Fruit fly (Drosophila melanogaster): ENCODE measurements around the gene Srrm1.

Srrm1 gene

dm6 chr3L:13044335-13044814 is 7.8 kb downstream of the Srrm1 start, which contains the start of gene Syx13 (continued):
- no peak for TF ChIP-seq Atf-2 (GFP tag; optimal IDR thresholded peaks at IDR 0.05)
- no peak for TF ChIP-seq CG17912 (GFP tag; optimal IDR thresholded peaks at IDR 0.05)
- TF ChIP-seq GATAe (GFP tag; conservative IDR thresholded peaks at IDR 0.05), result no peak
- TF ChIP-seq sob (GFP tag; IDR thresholded peaks at IDR 0.05), result 0 out of 2 replicates have a peak, but pooled peaks have one; percentile 51
- no peak for TF ChIP-seq ERR (GFP tag; optimal IDR thresholded peaks at IDR 0.05)
- TF ChIP-seq Pdp1 (GFP tag; optimal IDR thresholded peaks at IDR 0.05), result peak in 1 of 2 experiments; percentile 8
- TF ChIP-seq CG2678 (tag; optimal IDR thresholded peaks at IDR 0.05), result peak; percentile 45
- TF ChIP-seq CG3065 (GFP tag; optimal IDR thresholded peaks at IDR 0.05), result no peak
- TF ChIP-seq CG4282 (GFP tag; optimal IDR thresholded peaks at IDR 0.05), result no peak
- no peak for TF ChIP-seq yki (optimal IDR thresholded peaks at IDR 0.05)
- TF ChIP-seq CG32532 (GFP tag; IDR thresholded peaks at IDR 0.05), result 0 out of 2 replicates have a peak, but pooled peaks have one; percentile 17
- no peak for TF ChIP-seq CG33213 (GFP tag; optimal IDR thresholded peaks at IDR 0.05)
- TF ChIP-seq CG2129 (GFP tag; IDR thresholded peaks at IDR 0.05; ENCODE audit: partially characterized antibody), result 0 out of 2 replicates have a peak, but pooled peaks have one; percentile 30
- no peak for TF ChIP-seq esg (GFP tag; conservative IDR thresholded peaks at IDR 0.05)
- peak; percentile 3 for TF ChIP-seq salm (tag; optimal IDR thresholded peaks at IDR 0.05)
- TF ChIP-seq run (tag; optimal IDR thresholded peaks at IDR 0.05), result no peak
- peak; percentile 72 for TF ChIP-seq tna (GFP tag; IDR thresholded peaks at IDR 0.05; ENCODE audit: partially characterized antibody)
- TF ChIP-seq vvl (GFP tag; IDR thresholded peaks at IDR 0.05), result peak; percentile 46
- no peak for TF ChIP-seq Six4 (GFP tag; optimal IDR thresholded peaks at IDR 0.05)
- TF ChIP-seq CG6854 (GFP tag; optimal IDR thresholded peaks at IDR 0.05), result no peak
- no peak for TF ChIP-seq Antp (GFP tag; optimal IDR thresholded peaks at IDR 0.05)
- peak; percentile 39 for TF ChIP-seq CG5180 (GFP tag; optimal IDR thresholded peaks at IDR 0.05)
- TF ChIP-seq amos (GFP tag; IDR thresholded peaks at IDR 0.05; ENCODE audit: partially characterized antibody), result peak; percentile 79
- TF ChIP-seq CG2889 (GFP tag; IDR thresholded peaks at IDR 0.05), result no peak
- peak; percentile 92 for TF ChIP-seq MESR4 (GFP tag; optimal IDR thresholded peaks at IDR 0.05)
- TF ChIP-seq CG15073 (GFP tag; optimal IDR thresholded peaks at IDR 0.05), result no peak
- TF ChIP-seq Lhr (GFP tag; optimal IDR thresholded peaks at IDR 0.05), result no peak
- no peak for TF ChIP-seq pnt (GFP tag; optimal IDR thresholded peaks at IDR 0.05)
- no peak for TF ChIP-seq Ada2b (GFP tag; IDR thresholded peaks at IDR 0.05)
- no peak for TF ChIP-seq CG13624 (GFP tag; optimal IDR thresholded peaks at IDR 0.05)
- TF ChIP-seq al (GFP tag; IDR thresholded peaks at IDR 0.05), result no peak
- no peak for TF ChIP-seq CG16815 (GFP tag; optimal IDR thresholded peaks at IDR 0.05)
- peak; percentile 1 for TF ChIP-seq PHDP (tag; optimal IDR thresholded peaks at IDR 0.05)
- peak; percentile 98 for TF ChIP-seq cg (GFP tag; optimal IDR thresholded peaks at IDR 0.05)
- TF ChIP-seq Hr51 (GFP tag; optimal IDR thresholded peaks at IDR 0.05), result no peak
- no peak for TF ChIP-seq CG14965 (GFP tag; optimal IDR thresholded peaks at IDR 0.05; ENCODE audit: borderline replicate concordance)
- peak; percentile 11 for TF ChIP-seq CG12391 (tag; optimal IDR thresholded peaks at IDR 0.05)
- no peak for TF ChIP-seq CG6254 (GFP tag; optimal IDR thresholded peaks at IDR 0.05)
- no peak for TF ChIP-seq Sry-β (GFP tag; optimal IDR thresholded peaks at IDR 0.05)
- TF ChIP-seq Med (GFP tag), result peak; percentile 79
- TF ChIP-seq CG13775 (GFP tag; optimal IDR thresholded peaks at IDR 0.05), result peak; percentile 13
- TF ChIP-seq CG5953 (GFP tag; IDR thresholded peaks at IDR 0.05), result no peak
- TF ChIP-seq CG4854 (GFP tag; optimal IDR thresholded peaks at IDR 0.05), result no peak
- peak; percentile 17 for TF ChIP-seq Mad (GFP tag; optimal IDR thresholded peaks at IDR 0.05)
- TF ChIP-seq dmrt11E (tag; optimal IDR thresholded peaks at IDR 0.05), result no peak
- no peak for TF ChIP-seq Dfd (GFP tag; optimal IDR thresholded peaks at IDR 0.05)
- peak; percentile 41 for TF ChIP-seq CG10267 (tag; optimal IDR thresholded peaks at IDR 0.05)
- no peak for TF ChIP-seq CG4328 (GFP tag; optimal IDR thresholded peaks at IDR 0.05)
- TF ChIP-seq H2.0 (GFP tag; IDR thresholded peaks at IDR 0.05), result no peak
- no peak for TF ChIP-seq CG9215 (GFP tag; IDR thresholded peaks at IDR 0.05)
